Worm (Caenorhabditis elegans): ENCODE data around the gene Y75B8A.33.

DNA sequence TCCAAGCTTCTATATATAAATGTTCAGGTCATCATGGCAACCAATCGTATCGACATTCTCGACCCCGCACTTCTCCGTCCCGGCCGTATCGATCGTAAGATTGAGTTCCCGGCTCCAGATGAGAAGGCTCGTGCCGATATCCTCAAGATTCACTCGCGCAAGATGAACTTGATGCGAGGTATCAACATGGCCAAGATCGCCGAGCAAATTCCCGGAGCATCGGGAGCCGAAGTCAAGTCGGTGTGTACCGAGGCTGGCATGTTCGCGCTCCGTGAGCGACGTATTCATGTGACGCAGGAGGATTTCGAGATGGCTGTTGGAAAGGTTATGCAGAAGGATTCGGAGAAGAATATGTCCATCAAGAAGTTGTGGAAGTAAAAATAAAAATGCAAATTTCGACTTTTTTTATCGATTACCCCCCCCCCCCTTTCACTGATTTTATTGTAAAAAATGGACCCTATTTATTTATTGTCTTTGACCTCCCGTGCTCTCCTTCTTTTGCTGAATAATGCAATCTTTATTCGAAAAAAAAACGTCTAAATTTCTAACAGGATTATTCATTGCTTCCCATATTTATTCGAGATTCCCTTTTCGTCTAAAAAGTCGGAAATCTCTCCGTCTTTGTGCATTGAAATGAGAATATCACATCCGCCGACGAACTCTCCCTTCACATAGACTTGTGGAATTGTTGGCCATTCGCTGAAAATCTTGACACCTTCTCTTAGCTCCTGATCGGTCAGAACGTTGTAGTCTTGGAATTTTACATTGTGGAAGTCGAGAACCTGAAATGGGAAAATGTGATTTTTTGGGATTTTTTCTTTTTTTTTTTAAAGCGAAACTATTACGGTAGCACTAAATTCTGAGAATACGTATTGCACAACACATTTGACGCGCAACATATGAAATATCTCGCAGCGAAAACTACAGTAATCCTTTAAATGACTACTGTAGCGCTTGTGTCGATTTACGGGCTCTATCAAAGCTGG is 5.2 kb upstream of the Y75B8A.33 start:
- TF ChIP-seq unc-62 (GFP tag; optimal IDR thresholded peaks at IDR 0.05) (no peak), nhr-237 (tag; optimal IDR thresholded peaks at IDR 0.05) (no peak), lsy-2 (tag; optimal IDR thresholded peaks at IDR 0.05) (no peak), sma-9 (GFP tag; optimal IDR thresholded peaks at IDR 0.05) (no peak), sma-9 (tag; optimal IDR thresholded peaks at IDR 0.05) (no peak), unc-39 (tag; optimal IDR thresholded peaks at IDR 0.05) (no peak)

All from whole organism, L2 larva.